Fruit fly (Drosophila melanogaster) whole organism, prepupa: ENCODE measurements around the gene sds22.

Source experiments
- CG4318 ChIP-seq: fragments of 200-800 bp; sonication (Bioruptor generic); optimal IDR thresholded peaks from 3 replicates; lab custom pipeline; 2017; ENCODE audit warnings: missing biosample characterization, mild to moderate bottlenecking, missing genetic modification characterization
- CG6808 ChIP-seq: fragments of 200-800 bp; sonication (Bioruptor generic); optimal IDR thresholded peaks from 3 replicates; lab custom pipeline; 2017; ENCODE audit warnings: missing biosample characterization, missing genetic modification characterization, mild to moderate bottlenecking, moderate library complexity, missing genetic modification reagents
- Lpt ChIP-seq: fragments of 200-800 bp; sonication (Bioruptor generic); optimal IDR thresholded peaks from 3 replicates; lab custom pipeline; 2016; ENCODE audit warnings: missing biosample characterization, missing genetic modification characterization
- OdsH ChIP-seq: fragments of 200-800 bp; sonication (Bioruptor generic); optimal IDR thresholded peaks from 3 replicates; lab custom pipeline; 2016; ENCODE audit warnings: missing biosample characterization, missing genetic modification characterization
- pdm3 ChIP-seq: fragments of 200-800 bp; sonication (Bioruptor generic); optimal IDR thresholded peaks from 3 replicates; lab custom pipeline; 2016; ENCODE audit warnings: missing biosample characterization, missing genetic modification characterization

DNA sequence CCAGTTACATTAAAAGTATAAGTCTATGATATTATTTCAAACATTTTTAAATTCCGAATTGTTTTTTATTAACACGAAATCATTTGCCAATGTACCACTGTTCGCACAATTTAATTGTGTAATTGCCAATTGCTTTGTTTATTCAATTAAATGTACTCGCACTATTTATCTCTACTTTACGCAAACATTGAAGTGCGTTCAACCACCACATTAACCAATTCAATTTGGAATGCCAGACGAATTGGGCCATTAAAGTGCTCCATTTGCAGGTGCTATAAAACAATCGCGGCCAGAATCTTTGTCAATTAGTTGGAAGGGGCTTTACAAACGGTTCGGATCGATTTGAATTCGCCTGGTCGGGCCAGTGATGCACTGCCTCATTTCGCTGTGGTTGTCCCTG is 19.4 kb downstream of the sds22 start, which contains the start of gene CG5863:
- TF ChIP-seq Lpt (GFP tag; lab: Kevin White, UChicago): no peak
- no peak for TF ChIP-seq OdsH (GFP tag; lab: Kevin White, UChicago)
- TF ChIP-seq CG6808 (GFP tag; lab: Kevin White, UChicago): no peak
- TF ChIP-seq pdm3 (GFP tag; lab: Kevin White, UChicago): no peak
- no peak for TF ChIP-seq CG4318 (GFP tag; lab: Kevin White, UChicago)
